Worm (Caenorhabditis elegans): ENCODE data around the gene Y46G5A.38.

The Y46G5A.38 gene

ce11 chrII:12795188-12795587 lies 31.7 kb upstream of the Y46G5A.38 start:
- TF ChIP-seq blmp-1 (tag; optimal IDR thresholded peaks at IDR 0.05), result no peak
- no peak for TF ChIP-seq unc-120 (tag; optimal IDR thresholded peaks at IDR 0.05; ENCODE audit: poor library complexity, severe bottlenecking)
- no peak for TF ChIP-seq bed-3 (GFP tag; optimal IDR thresholded peaks at IDR 0.05)
- TF ChIP-seq ham-2 (GFP tag; optimal IDR thresholded peaks at IDR 0.05), result no peak
- TF ChIP-seq pha-4 (tag; optimal IDR thresholded peaks at IDR 0.05), result no peak
- TF ChIP-seq nhr-28 (tag; optimal IDR thresholded peaks at IDR 0.05), result no peak
- no peak for TF ChIP-seq zip-8 (tag; optimal IDR thresholded peaks at IDR 0.05)

- TF ChIP-seq ceh-43 (GFP tag; optimal IDR thresholded peaks at IDR 0.05), result no peak
- no peak for TF ChIP-seq unc-39 (tag; optimal IDR thresholded peaks at IDR 0.05)
- TF ChIP-seq tbx-8 (GFP tag; optimal IDR thresholded peaks at IDR 0.05), result no peak
- no peak for TF ChIP-seq M03D4.4 (tag; optimal IDR thresholded peaks at IDR 0.05)
- no peak for TF ChIP-seq ceh-83 (GFP tag; optimal IDR thresholded peaks at IDR 0.05)
- TF ChIP-seq mls-2 (tag; optimal IDR thresholded peaks at IDR 0.05), result no peak
- no peak for TF ChIP-seq mep-1 (tag; optimal IDR thresholded peaks at IDR 0.05)
- no peak for TF ChIP-seq lin-32 (GFP tag; optimal IDR thresholded peaks at IDR 0.05)
- TF ChIP-seq ces-1 (GFP tag; optimal IDR thresholded peaks at IDR 0.05), result no peak
- TF ChIP-seq sem-2 (GFP tag; optimal IDR thresholded peaks at IDR 0.05), result no peak
- no peak for TF ChIP-seq lin-13 (tag; optimal IDR thresholded peaks at IDR 0.05)
- TF ChIP-seq nhr-2 (tag; optimal IDR thresholded peaks at IDR 0.05), result no peak
- no peak for TF ChIP-seq elt-3 (tag; optimal IDR thresholded peaks at IDR 0.05)
Observed at ce11 chrII:12796040-12796502, 30.8 kb upstream of the Y46G5A.38 start, which contains the start of gene cpt-1. Gene cpt-1, minus strand, starts transcription at chrII:12796452.

- TF ChIP-seq zip-8 (tag; optimal IDR thresholded peaks at IDR 0.05) (no peak), tbx-8 (GFP tag; optimal IDR thresholded peaks at IDR 0.05) (no peak), ces-1 (GFP tag; optimal IDR thresholded peaks at IDR 0.05) (peak; percentile 35)
Observed at ce11 chrII:12797211-12797794, 29.5 kb upstream of the Y46G5A.38 start.

- TF ChIP-seq ham-2 (GFP tag; optimal IDR thresholded peaks at IDR 0.05) (peak; percentile 75), ceh-43 (GFP tag; optimal IDR thresholded peaks at IDR 0.05) (no peak), nhr-76 (tag; optimal IDR thresholded peaks at IDR 0.05) (no peak), flh-1 (GFP tag; optimal IDR thresholded peaks at IDR 0.05) (no peak), cnd-1 (tag; optimal IDR thresholded peaks at IDR 0.05) (no peak), unc-62 (GFP tag; optimal IDR thresholded peaks at IDR 0.05) (peak; percentile 31), unc-120 (tag; optimal IDR thresholded peaks at IDR 0.05; ENCODE audit: poor library complexity, severe bottlenecking) (peak; percentile 75), unc-39 (tag; optimal IDR thresholded peaks at IDR 0.05) (no peak), M03D4.4 (tag; optimal IDR thresholded peaks at IDR 0.05) (no peak), nhr-12 (tag; optimal IDR thresholded peaks at IDR 0.05) (no peak), nhr-237 (tag; optimal IDR thresholded peaks at IDR 0.05) (no peak), mab-5 (tag; optimal IDR thresholded peaks at IDR 0.05) (no peak), blmp-1 (tag; optimal IDR thresholded peaks at IDR 0.05) (no peak), drap-1 (GFP tag; optimal IDR thresholded peaks at IDR 0.05) (peak; percentile 5), nhr-28 (tag; optimal IDR thresholded peaks at IDR 0.05) (no peak), lin-32 (GFP tag; optimal IDR thresholded peaks at IDR 0.05) (no peak), ceh-39 (tag; optimal IDR thresholded peaks at IDR 0.05) (peak; percentile 16), sptf-1 (tag; optimal IDR thresholded peaks at IDR 0.05) (peak; percentile 31), ces-1 (GFP tag; optimal IDR thresholded peaks at IDR 0.05) (no peak), nhr-2 (tag; optimal IDR thresholded peaks at IDR 0.05) (no peak), mls-2 (tag; optimal IDR thresholded peaks at IDR 0.05) (no peak), hlh-1 (tag; optimal IDR thresholded peaks at IDR 0.05) (peak; percentile 68), lsy-2 (tag; optimal IDR thresholded peaks at IDR 0.05) (no peak), pha-4 (tag; optimal IDR thresholded peaks at IDR 0.05) (no peak), mep-1 (tag; optimal IDR thresholded peaks at IDR 0.05) (no peak), tbx-8 (GFP tag; optimal IDR thresholded peaks at IDR 0.05) (no peak), ceh-83 (GFP tag; optimal IDR thresholded peaks at IDR 0.05) (no peak), elt-3 (tag; optimal IDR thresholded peaks at IDR 0.05) (peak; percentile 59), zip-8 (tag; optimal IDR thresholded peaks at IDR 0.05) (no peak), elt-1 (tag; optimal IDR thresholded peaks at IDR 0.05; ENCODE audit: borderline replicate concordance, insufficient read depth) (peak; percentile 72), snpc-4 (tag; optimal IDR thresholded peaks at IDR 0.05) (no peak), ztf-11 (tag; optimal IDR thresholded peaks at IDR 0.05) (no peak), lin-13 (tag; optimal IDR thresholded peaks at IDR 0.05) (no peak), bed-3 (GFP tag; optimal IDR thresholded peaks at IDR 0.05) (no peak), sem-2 (GFP tag; optimal IDR thresholded peaks at IDR 0.05) (no peak)
Observed at ce11 chrII:12798814-12799213, 28.0 kb upstream of the Y46G5A.38 start.
